Fruit fly (Drosophila melanogaster) S2 (cell line): ENCODE data around the gene CG14736.

Experiments used
- CG8478 ChIP-seq: fragments of >200 bp; optimal IDR thresholded peaks from 2 replicates; lab custom pipeline; 2018
- CTCF ChIP-seq, 2 experiments: fragments of >200 bp; optimal IDR thresholded peaks; 2 replicates each; lab custom pipeline; 2018

DNA sequence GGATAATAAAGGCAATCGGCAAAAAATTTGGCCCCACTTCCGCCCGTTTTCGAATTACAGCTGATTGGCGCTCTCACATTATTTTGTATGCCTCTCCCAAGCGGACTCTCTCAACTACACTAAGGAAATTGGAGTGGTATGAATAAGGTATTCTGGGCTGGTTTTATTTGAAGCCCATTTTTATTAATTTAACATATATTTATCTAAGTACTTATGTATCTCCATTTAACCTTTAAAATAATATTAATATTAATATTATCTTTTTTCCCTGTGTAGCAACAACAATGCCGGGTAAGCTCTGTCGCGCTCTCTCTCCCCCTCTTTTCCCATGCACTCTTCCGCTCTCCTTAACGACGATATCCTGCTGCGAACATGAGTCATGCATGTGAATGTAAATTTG, 38.6 kb downstream of the CG14736 start:
- TF ChIP-seq CG8478 (lab: Kevin White, UChicago) (no peak), CTCF (optimal IDR thresholded peaks at IDR 0.05; lab: Kevin White, UChicago) (no peak)
